Fruit fly (Drosophila melanogaster): ENCODE data around the gene nau.

nau gene

DNA sequence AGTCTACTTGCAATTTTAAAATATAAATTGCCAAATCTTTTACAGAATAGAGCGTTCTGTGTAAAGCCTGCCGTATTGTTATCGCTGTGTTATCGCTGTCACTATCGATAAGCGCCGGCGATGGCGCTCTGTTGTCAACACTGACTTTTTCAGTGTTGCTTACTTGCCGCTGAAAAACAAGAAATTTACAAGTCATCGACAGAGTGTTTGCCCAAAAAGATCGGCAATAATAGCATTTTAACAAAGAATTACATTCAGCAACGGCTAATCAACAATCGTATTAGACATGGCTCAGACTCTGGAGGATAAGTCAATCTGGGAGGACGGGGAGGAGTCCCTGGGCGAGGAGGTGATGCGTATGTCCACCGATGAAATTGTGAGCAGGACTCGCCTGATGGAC is 34.6 kb upstream of the nau start, which contains the start of the genes RanBP3 and Rpt5 (continued):
- TF ChIP-seq Usf (GFP tag; optimal IDR thresholded peaks at IDR 0.05) = no peak
- no peak for TF ChIP-seq CG17568 (GFP tag; optimal IDR thresholded peaks at IDR 0.05)
- TF ChIP-seq BtbVII (GFP tag; optimal IDR thresholded peaks at IDR 0.05) = no peak
- no peak for TF ChIP-seq gcm (GFP tag; optimal IDR thresholded peaks at IDR 0.05)
- peak; percentile 32 for TF ChIP-seq corto (GFP tag; optimal IDR thresholded peaks at IDR 0.05)
- no peak for TF ChIP-seq Hmx (GFP tag; optimal IDR thresholded peaks at IDR 0.05)
- no peak for TF ChIP-seq fru (optimal IDR thresholded peaks at IDR 0.05)
- no peak for TF ChIP-seq CG18476 (GFP tag; optimal IDR thresholded peaks at IDR 0.05)
- peak; percentile 83 for TF ChIP-seq slbo (GFP tag; IDR thresholded peaks at IDR 0.05)
- TF ChIP-seq Bteb2 (GFP tag; optimal IDR thresholded peaks at IDR 0.05) = peak; percentile 60
- no peak for TF ChIP-seq PHDP (tag; optimal IDR thresholded peaks at IDR 0.05)
- TF ChIP-seq CG10209 (GFP tag; optimal IDR thresholded peaks at IDR 0.05) = peak; percentile 55
- TF ChIP-seq onecut (GFP tag; IDR thresholded peaks at IDR 0.05) = peak; percentile 27; the same call in 1 of the 2 replicates
- peak; percentile 10 for TF ChIP-seq az2 (GFP tag; optimal IDR thresholded peaks at IDR 0.05)
- TF ChIP-seq Oaz (GFP tag; IDR thresholded peaks at IDR 0.05) = no peak
- peak; percentile 82 for TF ChIP-seq Sry-δ (GFP tag; optimal IDR thresholded peaks at IDR 0.05)
- no peak; the same call in 2 of the 3 replicates for TF ChIP-seq CG6175 (GFP tag; IDR thresholded peaks at IDR 0.05)
- TF ChIP-seq CG7745 (tag; optimal IDR thresholded peaks at IDR 0.05) = no peak
- TF ChIP-seq trem (tag; optimal IDR thresholded peaks at IDR 0.05) = peak; percentile 34
- TF ChIP-seq H2.0 (GFP tag; IDR thresholded peaks at IDR 0.05) = no peak
- TF ChIP-seq slou (GFP tag; optimal IDR thresholded peaks at IDR 0.05) = no peak
- no peak for TF ChIP-seq CG15011 (GFP tag; optimal IDR thresholded peaks at IDR 0.05)
- peak; percentile 31 for TF ChIP-seq CG4282 (GFP tag; optimal IDR thresholded peaks at IDR 0.05)
- TF ChIP-seq fd96Cb (tag; optimal IDR thresholded peaks at IDR 0.05) = no peak
- no peak for TF ChIP-seq Poxn (GFP tag; IDR thresholded peaks at IDR 0.05)
- TF ChIP-seq Dad (GFP tag; optimal IDR thresholded peaks at IDR 0.05) = peak; percentile 45
- no peak for TF ChIP-seq Mrtf (GFP tag; IDR thresholded peaks at IDR 0.05)
- TF ChIP-seq Ssrp (tag; optimal IDR thresholded peaks at IDR 0.05) = no peak
- no peak for TF ChIP-seq Sox100B (GFP tag; optimal IDR thresholded peaks at IDR 0.05)
- TF ChIP-seq chif (GFP tag; optimal IDR thresholded peaks at IDR 0.05) = no peak
- TF ChIP-seq CG1233 (GFP tag; optimal IDR thresholded peaks at IDR 0.05) = peak; percentile 27
- TF ChIP-seq CG2129 (GFP tag; IDR thresholded peaks at IDR 0.05; ENCODE audit: partially characterized antibody) = peak; percentile 46; the same call in 1 of the 2 replicates
- peak; percentile 77 for TF ChIP-seq lilli (GFP tag; optimal IDR thresholded peaks at IDR 0.05)
- no peak for TF ChIP-seq Hr78 (GFP tag; optimal IDR thresholded peaks at IDR 0.05)
- no peak for TF ChIP-seq gem (tag; optimal IDR thresholded peaks at IDR 0.05)
- peak; percentile 62 for TF ChIP-seq NfI (GFP tag; optimal IDR thresholded peaks at IDR 0.05)
- peak; percentile 89 for TF ChIP-seq MESR4 (GFP tag; optimal IDR thresholded peaks at IDR 0.05)
- no peak for TF ChIP-seq Hr39 (optimal IDR thresholded peaks at IDR 0.05)
- no peak for TF ChIP-seq zen (tag; optimal IDR thresholded peaks at IDR 0.05)
- peak; percentile 33 for TF ChIP-seq Neu2 (GFP tag; optimal IDR thresholded peaks at IDR 0.05; ENCODE audit: borderline replicate concordance)
- peak; percentile 69 for TF ChIP-seq Dip3 (GFP tag; optimal IDR thresholded peaks at IDR 0.05)
- TF ChIP-seq her (GFP tag; optimal IDR thresholded peaks at IDR 0.05) = peak; percentile 59
- no peak for TF ChIP-seq TFAM (GFP tag; optimal IDR thresholded peaks at IDR 0.05)
- TF ChIP-seq CG9609 (GFP tag; optimal IDR thresholded peaks at IDR 0.05) = peak; percentile 59
- TF ChIP-seq Nf-YB (GFP tag; optimal IDR thresholded peaks at IDR 0.05) = no peak
- peak; percentile 75 for TF ChIP-seq knrl (GFP tag; IDR thresholded peaks at IDR 0.05; ENCODE audit: partially characterized antibody)
- no peak for TF ChIP-seq CG12219 (GFP tag; optimal IDR thresholded peaks at IDR 0.05)
- no peak for TF ChIP-seq esg (GFP tag; conservative IDR thresholded peaks at IDR 0.05)
- no peak for TF ChIP-seq CG2202 (tag; optimal IDR thresholded peaks at IDR 0.05)
- TF ChIP-seq gt (GFP tag; IDR thresholded peaks at IDR 0.05) = no peak
- no peak for TF ChIP-seq CG18764 (GFP tag; optimal IDR thresholded peaks at IDR 0.05)
- TF ChIP-seq phol (tag; optimal IDR thresholded peaks at IDR 0.05) = peak; percentile 61
